Worm (Caenorhabditis elegans): ENCODE data around the gene Y57G11B.3.

The Y57G11B.3 gene

ce11 chrIV:14620042-14620441 is 45.9 kb upstream of the Y57G11B.3 start:
- no peak for TF ChIP-seq nhr-111 (GFP tag; optimal IDR thresholded peaks at IDR 0.05)
- peak; percentile 10 for TF ChIP-seq nhr-28 (tag; optimal IDR thresholded peaks at IDR 0.05)
- peak in 1 of 2 experiments; percentile 51 for TF ChIP-seq unc-62 (GFP tag; optimal IDR thresholded peaks at IDR 0.05 in 1 of 2)
- no peak for TF ChIP-seq unc-62 (tag; optimal IDR thresholded peaks at IDR 0.05)
- TF ChIP-seq zfp-3 (GFP tag; conservative IDR thresholded peaks at IDR 0.05) = no peak
- TF ChIP-seq pha-4 (GFP tag; IDR thresholded peaks at IDR 0.05) = 0 out of 2 replicates have a peak, but pooled peaks have one; percentile 5
- no peak for TF ChIP-seq pha-4 (tag; optimal IDR thresholded peaks at IDR 0.05)
- peak; percentile 28 for TF ChIP-seq dve-1 (tag; optimal IDR thresholded peaks at IDR 0.05; ENCODE audit: insufficient read depth)
- TF ChIP-seq zag-1 (tag; optimal IDR thresholded peaks at IDR 0.05) = no peak
- TF ChIP-seq hmg-1.1 (GFP tag; IDR thresholded peaks at IDR 0.05) = no peak
- no peak for TF ChIP-seq ceh-32 (tag; optimal IDR thresholded peaks at IDR 0.05; ENCODE audit: poor library complexity)
- peak; percentile 68 for TF ChIP-seq dmd-6 (GFP tag; IDR thresholded peaks at IDR 0.05)
- TF ChIP-seq mdt-29 (GFP tag; IDR thresholded peaks at IDR 0.05) = no peak
- TF ChIP-seq daf-16 (GFP tag; optimal IDR thresholded peaks at IDR 0.05) = no peak
- TF ChIP-seq daf-16 (tag; optimal IDR thresholded peaks at IDR 0.05) = peak; percentile 56

DNA sequence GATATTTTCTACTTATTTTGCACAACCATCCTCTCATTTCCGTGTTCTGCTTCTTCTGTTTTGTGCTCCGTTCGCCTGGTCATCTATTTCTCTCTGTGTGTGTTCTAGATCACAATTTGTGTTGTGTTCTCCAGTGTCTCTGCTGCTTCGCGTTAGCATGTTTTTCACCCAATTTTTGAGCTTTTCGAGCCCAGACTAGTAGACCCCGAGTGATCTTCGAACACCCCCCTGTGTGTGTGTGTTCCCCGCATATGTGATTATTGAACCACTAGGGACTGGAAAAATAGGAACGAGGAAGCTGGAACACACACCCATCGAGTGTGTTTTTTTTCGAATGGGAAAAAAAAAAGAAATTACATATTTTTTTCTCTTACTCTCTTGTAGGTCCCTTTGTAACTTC is 44.4 kb upstream of the Y57G11B.3 start:
- no peak for TF ChIP-seq Y75B8A.6 (GFP tag; IDR thresholded peaks at IDR 0.05)
- no peak for TF ChIP-seq F10B5.3 (tag; optimal IDR thresholded peaks at IDR 0.05)
- TF ChIP-seq hmg-1.1 (GFP tag; IDR thresholded peaks at IDR 0.05) = no peak
- TF ChIP-seq dmd-6 (GFP tag; IDR thresholded peaks at IDR 0.05) = no peak
- no peak for TF ChIP-seq dmd-8 (GFP tag; IDR thresholded peaks at IDR 0.05)
- no peak for TF ChIP-seq tra-1 (GFP tag; IDR thresholded peaks at IDR 0.05)
- no peak for TF ChIP-seq spr-1 (tag; optimal IDR thresholded peaks at IDR 0.05)
- no peak for TF ChIP-seq R02D3.7 (tag; optimal IDR thresholded peaks at IDR 0.05)
- no peak for TF ChIP-seq nhr-237 (tag; optimal IDR thresholded peaks at IDR 0.05)
- no peak for TF ChIP-seq madf-5 (GFP tag; IDR thresholded peaks at IDR 0.05)
- TF ChIP-seq lin-1 (GFP tag; IDR thresholded peaks at IDR 0.05) = 0 out of 2 replicates have a peak, but pooled peaks have one; percentile 15
- peak; percentile 43 for TF ChIP-seq rbr-2 (tag; optimal IDR thresholded peaks at IDR 0.05)
- no peak for TF ChIP-seq ceh-62 (tag; optimal IDR thresholded peaks at IDR 0.05)
- TF ChIP-seq duxl-1 (tag; optimal IDR thresholded peaks at IDR 0.05; ENCODE audit: poor library complexity) = peak; percentile 6
- TF ChIP-seq madf-9 (GFP tag; conservative IDR thresholded peaks at IDR 0.05) = no peak
- TF ChIP-seq zip-11 (GFP tag; IDR thresholded peaks at IDR 0.05) = no peak
- no peak for TF ChIP-seq nhr-48 (tag; optimal IDR thresholded peaks at IDR 0.05)
- no peak for TF ChIP-seq lin-38 (GFP tag; IDR thresholded peaks at IDR 0.05)
- TF ChIP-seq dve-1 (tag; optimal IDR thresholded peaks at IDR 0.05; ENCODE audit: insufficient read depth) = no peak
- peak in 1 of 2 experiments; percentile 1 for TF ChIP-seq hif-1 (tag; optimal IDR thresholded peaks at IDR 0.05)
- TF ChIP-seq ama-1 (optimal IDR thresholded peaks at IDR 0.05) = peak; percentile 54
- TF ChIP-seq ZK546.5 (tag; optimal IDR thresholded peaks at IDR 0.05) = no peak
- no peak for TF ChIP-seq ceh-20 (GFP tag; IDR thresholded peaks at IDR 0.05)
- TF ChIP-seq mxl-3 (GFP tag; optimal IDR thresholded peaks at IDR 0.05) = no peak
- TF ChIP-seq ces-1 (GFP tag; optimal IDR thresholded peaks at IDR 0.05) = no peak
- TF ChIP-seq fos-1 (tag; optimal IDR thresholded peaks at IDR 0.05) = no peak
- TF ChIP-seq mdt-29 (GFP tag; IDR thresholded peaks at IDR 0.05) = no peak
- TF ChIP-seq nhr-111 (GFP tag; optimal IDR thresholded peaks at IDR 0.05) = no peak
- no peak for TF ChIP-seq pha-4 (GFP tag; IDR thresholded peaks at IDR 0.05)
- TF ChIP-seq pha-4 (tag; optimal IDR thresholded peaks at IDR 0.05) = no peak
- no peak for TF ChIP-seq arid-1 (GFP tag; conservative IDR thresholded peaks at IDR 0.05)
- TF ChIP-seq hlh-11 (tag; optimal IDR thresholded peaks at IDR 0.05) = no peak
- TF ChIP-seq lin-15B (tag; optimal IDR thresholded peaks at IDR 0.05) = no peak
- TF ChIP-seq unc-39 (tag; optimal IDR thresholded peaks at IDR 0.05) = no peak
- TF ChIP-seq egl-27 (tag; optimal IDR thresholded peaks at IDR 0.05) = no peak
- no peak for TF ChIP-seq php-3 (GFP tag; IDR thresholded peaks at IDR 0.05)
- TF ChIP-seq snpc-1.2 (GFP tag; IDR thresholded peaks at IDR 0.05) = no peak
- TF ChIP-seq ZK337.2 (GFP tag; IDR thresholded peaks at IDR 0.05) = no peak
- 0 out of 2 replicates have a peak, but pooled peaks have one; percentile 17 for TF ChIP-seq nhr-42 (GFP tag; IDR thresholded peaks at IDR 0.05)
- TF ChIP-seq zfp-3 (GFP tag; conservative IDR thresholded peaks at IDR 0.05) = no peak
- no peak for TF ChIP-seq nhr-10 (tag; optimal IDR thresholded peaks at IDR 0.05)
- no peak for TF ChIP-seq mes-2 (tag; optimal IDR thresholded peaks at IDR 0.05; ENCODE audit: poor library complexity, severe bottlenecking)
- TF ChIP-seq jun-1 (tag; optimal IDR thresholded peaks at IDR 0.05) = no peak

Measured in whole organism, L4 larva.